Worm (Caenorhabditis elegans): Measurements from ENCODE around the gene T15B12.2.

Gene T15B12.2

ce11 chrIII:5349250-5349649 lies 47.6 kb upstream of the T15B12.2 start, which contains the start of gene thoc-5 (continued):
- TF ChIP-seq swsn-7 (tag; optimal IDR thresholded peaks at IDR 0.05), result peak; percentile 91
- peak; percentile 86 for TF ChIP-seq unc-86 (tag; optimal IDR thresholded peaks at IDR 0.05)
- TF ChIP-seq xbp-1 (tag; optimal IDR thresholded peaks at IDR 0.05), result peak; percentile 91
- peak; percentile 98 to 99 for TF ChIP-seq efl-1 (optimal IDR thresholded peaks at IDR 0.05)
- TF ChIP-seq efl-1 (GFP tag; optimal IDR thresholded peaks at IDR 0.05 in 1 of 2), result peak; percentile 97 to 100
- TF ChIP-seq hlh-17 (GFP tag; optimal IDR thresholded peaks at IDR 0.05; ENCODE audit: borderline replicate concordance), result peak; percentile 93
- TF ChIP-seq nhr-71 (tag; optimal IDR thresholded peaks at IDR 0.05), result peak; percentile 95
- peak; percentile 41 for TF ChIP-seq jun-1 (tag; optimal IDR thresholded peaks at IDR 0.05)
- peak; percentile 98 for TF ChIP-seq lir-3 (tag; optimal IDR thresholded peaks at IDR 0.05; ENCODE audit: poor library complexity)
- peak; percentile 75 for TF ChIP-seq sup-37 (GFP tag; optimal IDR thresholded peaks at IDR 0.05)
- TF ChIP-seq pqm-1 (tag; optimal IDR thresholded peaks at IDR 0.05), result no peak
- peak; percentile 80 for TF ChIP-seq hlh-4 (tag; optimal IDR thresholded peaks at IDR 0.05)
- TF ChIP-seq C34B4.2 (tag; optimal IDR thresholded peaks at IDR 0.05), result peak; percentile 35
- peak; percentile 96 for TF ChIP-seq nhr-47 (tag; optimal IDR thresholded peaks at IDR 0.05)
- peak; percentile 58 for TF ChIP-seq F16B12.6 (tag; optimal IDR thresholded peaks at IDR 0.05)
- TF ChIP-seq snpc-4 (tag; optimal IDR thresholded peaks at IDR 0.05), result peak; percentile 57
- TF ChIP-seq efl-3 (GFP tag; optimal IDR thresholded peaks at IDR 0.05), result peak; percentile 80
- peak; percentile 94 for TF ChIP-seq mab-9 (GFP tag; IDR thresholded peaks at IDR 0.05)
- no peak for TF ChIP-seq nhr-77 (tag; optimal IDR thresholded peaks at IDR 0.05)
- no peak for TF ChIP-seq ces-1 (GFP tag; optimal IDR thresholded peaks at IDR 0.05)
- TF ChIP-seq sptf-1 (tag; optimal IDR thresholded peaks at IDR 0.05), result no peak
- TF ChIP-seq elt-2 (tag; optimal IDR thresholded peaks at IDR 0.05), result peak; percentile 86
- TF ChIP-seq nhr-90 (tag; optimal IDR thresholded peaks at IDR 0.05; ENCODE audit: poor library complexity), result peak; percentile 96
- no peak for TF ChIP-seq mef-2 (tag; optimal IDR thresholded peaks at IDR 0.05)
- TF ChIP-seq ztf-4 (tag; optimal IDR thresholded peaks at IDR 0.05), result peak; percentile 58
- peak; percentile 61 for TF ChIP-seq lin-39 (tag; optimal IDR thresholded peaks at IDR 0.05)
- peak; percentile 44 for TF ChIP-seq aha-1 (tag; optimal IDR thresholded peaks at IDR 0.05)
- peak; percentile 96 for TF ChIP-seq unc-98 (GFP tag; IDR thresholded peaks at IDR 0.05)
- TF ChIP-seq ztf-11 (tag; optimal IDR thresholded peaks at IDR 0.05), result peak; percentile 16 to 99
- TF ChIP-seq ets-5 (GFP tag; IDR thresholded peaks at IDR 0.05), result no peak
- TF ChIP-seq egl-13 (tag; optimal IDR thresholded peaks at IDR 0.05), result peak; percentile 95
- peak; percentile 86 for TF ChIP-seq grh-1 (GFP tag; IDR thresholded peaks at IDR 0.05)
- TF ChIP-seq alr-1 (tag; optimal IDR thresholded peaks at IDR 0.05; ENCODE audit: borderline replicate concordance), result no peak
- peak in 1 of 2 experiments; percentile 54 for TF ChIP-seq mdl-1 (tag; optimal IDR thresholded peaks at IDR 0.05)
- peak; percentile 97 for TF ChIP-seq sox-4 (tag; optimal IDR thresholded peaks at IDR 0.05)

DNA sequence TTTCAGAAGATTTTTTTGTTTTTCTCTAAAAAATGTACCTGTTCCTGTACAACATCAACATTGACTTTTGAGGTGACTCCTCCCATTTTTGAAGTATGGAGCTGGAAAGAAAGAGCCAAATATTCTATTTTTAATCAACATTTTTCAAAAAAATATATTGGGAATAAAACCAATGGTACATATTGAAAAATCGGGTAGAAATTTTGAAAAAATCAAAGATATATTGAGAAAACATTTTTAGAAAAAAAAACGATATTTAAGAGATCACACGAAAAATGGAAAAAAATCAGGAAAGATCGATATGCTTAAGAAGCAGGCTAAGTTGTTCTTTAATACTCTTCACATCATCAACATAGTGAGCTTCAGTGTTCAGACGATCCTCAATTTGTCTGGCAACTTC lies 44.3 kb upstream of the T15B12.2 start, which contains the start of gene glrx-21:
Gene glrx-21 (minus strand): TSS at position 101 of the 400 bp plus-strand sequence.
- no peak for TF ChIP-seq efl-3 (GFP tag; optimal IDR thresholded peaks at IDR 0.05)
- no peak for TF ChIP-seq nhr-28 (tag; optimal IDR thresholded peaks at IDR 0.05)
- TF ChIP-seq nhr-71 (tag; optimal IDR thresholded peaks at IDR 0.05), result no peak
- TF ChIP-seq lsy-2 (tag; optimal IDR thresholded peaks at IDR 0.05), result no peak
- TF ChIP-seq ztf-11 (tag; optimal IDR thresholded peaks at IDR 0.05), result no peak
- no peak for TF ChIP-seq fkh-4 (tag; optimal IDR thresholded peaks at IDR 0.05; ENCODE audit: borderline replicate concordance)
- TF ChIP-seq grh-1 (GFP tag; IDR thresholded peaks at IDR 0.05), result no peak
- no peak for TF ChIP-seq nhr-19 (GFP tag; conservative IDR thresholded peaks at IDR 0.05)
- TF ChIP-seq rnt-1 (tag; optimal IDR thresholded peaks at IDR 0.05), result no peak

DNA sequence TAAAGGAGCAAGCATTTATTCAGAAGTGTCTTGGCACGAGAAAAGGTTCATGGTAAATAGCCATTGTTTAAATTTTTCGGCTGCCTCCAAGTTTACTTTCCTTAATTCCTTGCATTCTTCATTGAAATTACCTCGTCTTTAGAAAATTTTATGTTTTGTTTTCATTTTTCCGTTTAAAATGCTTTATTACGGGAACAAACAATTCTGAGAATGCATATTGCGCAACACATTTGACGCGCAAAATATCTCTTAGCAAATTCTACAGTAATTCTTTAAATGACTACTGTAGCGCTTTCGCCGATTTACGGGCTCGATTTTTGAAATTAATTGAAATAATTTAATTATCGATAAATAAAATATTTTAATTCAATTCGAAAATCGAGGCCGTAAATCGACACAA lies 42.9 kb upstream of the T15B12.2 start:
- no peak for TF ChIP-seq lin-39 (tag; optimal IDR thresholded peaks at IDR 0.05)
- no peak for TF ChIP-seq ceh-82 (tag; optimal IDR thresholded peaks at IDR 0.05)
- no peak for TF ChIP-seq skn-1 (tag; optimal IDR thresholded peaks at IDR 0.05)
